Worm (Caenorhabditis elegans) whole organism, L3 larva: Measurements from ENCODE around the gene lin-18.

Source experiments
- ceh-16 ChIP-seq: sonication (generic microtip); optimal IDR thresholded peaks from 2 replicates; lab custom pipeline; 2017; ENCODE audit warnings: missing biosample characterization, missing genetic modification characterization
- elt-2 ChIP-seq: sonication (generic microtip); optimal IDR thresholded peaks from 2 replicates; lab custom pipeline; 2016; ENCODE audit warnings: missing genetic modification reagents, mild to moderate bottlenecking, missing genetic modification characterization, missing compliant biosample characterization
- mdl-1 ChIP-seq: fragments of 150-350 bp; optimal IDR thresholded peaks from 2 replicates; lab custom pipeline; 2014; ENCODE audit warnings: missing biosample characterization, missing genetic modification characterization
- nhr-12 ChIP-seq: fragments of 150-350 bp; optimal IDR thresholded peaks from 2 replicates; lab custom pipeline; 2014; ENCODE audit warnings: missing biosample characterization, missing genetic modification characterization
- snpc-4 ChIP-seq: fragments of 150-350 bp; optimal IDR thresholded peaks from 2 replicates; lab custom pipeline; 2014; ENCODE audit warnings: missing biosample characterization, missing genetic modification characterization
- zag-1 ChIP-seq: fragments of 150-350 bp; optimal IDR thresholded peaks from 2 replicates; lab custom pipeline; 2014; ENCODE audit warnings: missing biosample characterization, missing genetic modification characterization
- ztf-11 ChIP-seq: fragments of 150-350 bp; optimal IDR thresholded peaks from 2 replicates; lab custom pipeline; 2014; ENCODE audit warnings: missing biosample characterization, missing genetic modification characterization

ce11 chrX:3957475-3958204 lies 712 bp upstream of the lin-18 start:
- TF ChIP-seq nhr-12 (tag; lab: Kevin White, UChicago) (no peak), snpc-4 (tag; lab: Kevin White, UChicago) (no peak), ztf-11 (tag; lab: Kevin White, UChicago) (no peak), ceh-16 (no peak), zag-1 (tag; lab: Kevin White, UChicago) (no peak), mdl-1 (tag; lab: Kevin White, UChicago) (no peak), elt-2 (no peak)
